Fruit fly (Drosophila melanogaster): ENCODE results near the gene CG4942.

DNA sequence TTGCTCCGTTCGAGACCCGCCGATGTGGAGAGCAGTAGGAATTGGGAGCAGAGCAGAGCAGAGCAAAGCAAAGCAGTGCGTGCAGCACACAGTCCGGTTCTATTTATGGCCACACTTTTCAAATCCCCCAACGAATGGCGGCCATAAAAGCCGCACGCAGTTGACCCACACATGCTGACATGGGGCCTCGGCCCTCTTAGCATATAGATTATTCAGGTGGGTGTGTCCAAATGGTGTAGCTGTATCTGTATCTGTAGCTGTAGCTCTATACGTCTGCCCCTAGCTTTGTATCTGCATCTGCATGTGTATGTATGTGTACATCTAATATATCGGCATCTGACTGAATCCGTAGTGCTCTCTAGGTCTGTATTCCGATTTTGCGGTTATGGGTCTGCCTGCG is 48.4 kb downstream of the CG4942 start:
- TF ChIP-seq Pif1A (GFP tag; optimal IDR thresholded peaks at IDR 0.05), result no peak
- no peak for TF ChIP-seq CG8301 (tag; optimal IDR thresholded peaks at IDR 0.05)
- no peak for TF ChIP-seq CG32121 (GFP tag; IDR thresholded peaks at IDR 0.05)
- TF ChIP-seq D1 (tag; optimal IDR thresholded peaks at IDR 0.05), result no peak
- TF ChIP-seq fd96Ca (GFP tag; IDR thresholded peaks at IDR 0.05), result no peak
- TF ChIP-seq CG10348 (GFP tag; IDR thresholded peaks at IDR 0.05), result no peak
- TF ChIP-seq Ets98B (GFP tag; IDR thresholded peaks at IDR 0.05), result no peak
- TF ChIP-seq CG8159 (tag; optimal IDR thresholded peaks at IDR 0.05), result no peak
